Worm (Caenorhabditis elegans) whole organism, L1 larva: ENCODE data around the gene Y66D12A.24.
A peak's percentile ranks its signal among the peaks of the same experiment; 100 is the strongest.

ENCODE experiments used
- aly-2 ChIP-seq: fragments of 150-350 bp; optimal IDR thresholded peaks from 2 replicates; lab custom pipeline; 2014; ENCODE audit warnings: missing biosample characterization, missing genetic modification characterization
- ama-1 ChIP-seq: fragments of 150-350 bp; optimal IDR thresholded peaks from 2 replicates; lab custom pipeline; 2014
- ceh-63 ChIP-seq: fragments of 200-800 bp; sonication (Bioruptor generic); optimal IDR thresholded peaks from 2 replicates; lab custom pipeline; 2018; ENCODE audit warnings: mild to moderate bottlenecking, missing genetic modification characterization, missing compliant biosample characterization
- ceh-82 ChIP-seq, 3 experiments: fragments of 150-350 bp in 1 of 3; sonication (generic microtip) in 2 of 3; optimal IDR thresholded peaks; 2 replicates each; lab custom pipeline; 2014 to 2017; ENCODE audit warnings: missing biosample characterization in 3 of 3, missing genetic modification characterization in 3 of 3
- dpl-1 ChIP-seq, 3 experiments: fragments of 150-350 bp in 2 of 3; sonication (generic microtip) in 1 of 3; optimal IDR thresholded peaks; 2 replicates each; lab custom pipeline; 2014 to 2017; ENCODE audit warnings: missing biosample characterization in 3 of 3, missing genetic modification characterization in 3 of 3, missing genetic modification reagents in 3 of 3
- efl-1 ChIP-seq, 4 experiments: fragments of 150-350 bp; optimal IDR thresholded peaks in 3 of 4; peaks in 1 of 4; 1 replicate in 1 of 4; 2 replicates in 3 of 4; lab custom pipeline; 2014; ENCODE audit warnings: missing biosample characterization in 2 of 4, missing genetic modification characterization in 2 of 4, missing genetic modification reagents in 2 of 4
- efl-3 ChIP-seq: fragments of 200-800 bp; sonication (Bioruptor generic); optimal IDR thresholded peaks from 2 replicates; lab custom pipeline; 2018; ENCODE audit warnings: mild to moderate bottlenecking, missing genetic modification characterization, missing compliant biosample characterization
- elt-2 ChIP-seq: sonication (generic microtip); optimal IDR thresholded peaks from 2 replicates; lab custom pipeline; 2016; ENCODE audit warnings: missing genetic modification characterization, mild to moderate bottlenecking, inconsistent platforms, missing compliant biosample characterization, missing genetic modification reagents
- elt-3 ChIP-seq, 6 experiments: fragments of 150-350 bp in 1 of 6; sonication (generic microtip); optimal IDR thresholded peaks; 2 replicates each; lab custom pipeline; 2017 to 2018; ENCODE audit warnings: missing biosample characterization in 6 of 6, missing genetic modification characterization in 6 of 6, inconsistent platforms in 1 of 6
- fkh-4 ChIP-seq: sonication (generic microtip); optimal IDR thresholded peaks from 2 replicates; lab custom pipeline; 2016; ENCODE audit warnings: missing compliant biosample characterization, missing genetic modification characterization, borderline replicate concordance
- grh-1 ChIP-seq: fragments of 200-800 bp; sonication (Bioruptor generic); IDR thresholded peaks from 2 replicates; pipeline ENCODE4 v1.3.6; 2022; ENCODE audit warnings: missing genetic modification reagents, missing genetic modification characterization, missing compliant biosample characterization
- lin-39 ChIP-seq: fragments of 150-350 bp; optimal IDR thresholded peaks from 2 replicates; lab custom pipeline; 2014; ENCODE audit warnings: missing biosample characterization, missing genetic modification reagents, missing genetic modification characterization
- lsy-2 ChIP-seq, 2 experiments: fragments of 150-350 bp; optimal IDR thresholded peaks; 2 replicates each; lab custom pipeline; 2014; ENCODE audit warnings: missing biosample characterization in 2 of 2, missing genetic modification characterization in 2 of 2
- mep-1 ChIP-seq: fragments of 150-350 bp; optimal IDR thresholded peaks from 2 replicates; lab custom pipeline; 2014; ENCODE audit warnings: missing biosample characterization, missing genetic modification characterization
- nhr-11 ChIP-seq: fragments of 150-350 bp; optimal IDR thresholded peaks from 2 replicates; lab custom pipeline; 2014; ENCODE audit warnings: missing biosample characterization, missing genetic modification characterization
- nhr-12 ChIP-seq: sonication (generic microtip); optimal IDR thresholded peaks from 2 replicates; lab custom pipeline; 2017; ENCODE audit warnings: missing biosample characterization, missing genetic modification characterization
- nhr-237 ChIP-seq: fragments of 150-350 bp; optimal IDR thresholded peaks from 2 replicates; lab custom pipeline; 2014; ENCODE audit warnings: missing biosample characterization, missing genetic modification characterization
- nhr-47 ChIP-seq: sonication (generic microtip); optimal IDR thresholded peaks from 2 replicates; lab custom pipeline; 2016; ENCODE audit warnings: mild to moderate bottlenecking, missing genetic modification characterization, moderate library complexity, missing compliant biosample characterization
- nhr-71 ChIP-seq: sonication (generic microtip); optimal IDR thresholded peaks from 2 replicates; lab custom pipeline; 2016; ENCODE audit warnings: mild to moderate bottlenecking, missing genetic modification characterization, moderate library complexity, missing compliant biosample characterization
- nhr-77 ChIP-seq: fragments of 150-350 bp; optimal IDR thresholded peaks from 2 replicates; lab custom pipeline; 2014; ENCODE audit warnings: missing biosample characterization, missing genetic modification characterization
- nhr-85 ChIP-seq: sonication (generic microtip); peaks from one replicate; lab custom pipeline; 2016; ENCODE audit warnings: missing genetic modification characterization, inconsistent platforms, missing compliant biosample characterization
- pag-3 ChIP-seq: sonication (generic microtip); optimal IDR thresholded peaks from 2 replicates; lab custom pipeline; 2017; ENCODE audit warnings: missing genetic modification characterization, mild to moderate bottlenecking, missing compliant biosample characterization, antibody characterized with exemption, borderline replicate concordance; ENCODE audit not compliant: insufficient read depth
- snpc-4 ChIP-seq: fragments of 150-350 bp; optimal IDR thresholded peaks from 2 replicates; lab custom pipeline; 2014; ENCODE audit warnings: missing biosample characterization, missing genetic modification characterization
- tbx-2 ChIP-seq: sonication (generic microtip); optimal IDR thresholded peaks from 2 replicates; lab custom pipeline; 2016; ENCODE audit warnings: missing genetic modification characterization, missing compliant biosample characterization
- vab-15 ChIP-seq: sonication (generic microtip); optimal IDR thresholded peaks from 2 replicates; lab custom pipeline; 2017; ENCODE audit warnings: missing genotype, mild to moderate bottlenecking, missing genetic modification characterization, missing compliant biosample characterization
- xbp-1 ChIP-seq: sonication (generic microtip); optimal IDR thresholded peaks from 2 replicates; lab custom pipeline; 2016; ENCODE audit warnings: missing genetic modification characterization, missing compliant biosample characterization
- zag-1 ChIP-seq: fragments of 150-350 bp; optimal IDR thresholded peaks from 2 replicates; lab custom pipeline; 2014; ENCODE audit warnings: missing biosample characterization, missing genetic modification characterization
- ztf-11 ChIP-seq, 2 experiments: sonication (generic microtip); optimal IDR thresholded peaks; 2 replicates each; lab custom pipeline; 2016 to 2017; ENCODE audit warnings: missing genetic modification characterization in 2 of 2, missing biosample characterization in 1 of 2, missing compliant biosample characterization in 1 of 2

Gene Y66D12A.24

ce11 chrIII:11481309-11481845 lies 15.3 kb upstream of the Y66D12A.24 start:
- TF ChIP-seq ztf-11 (tag; optimal IDR thresholded peaks at IDR 0.05; lab: Kevin White, UChicago) (peak in 1 of 2 experiments; percentile 22), ceh-63 (no peak)
- TF ChIP-seq, all 84 proteins: peak for 1

ce11 chrIII:11484139-11484590 lies 12.5 kb upstream of the Y66D12A.24 start, which contains the start of gene fbxa-220:
Gene fbxa-220 (minus strand): TSS chrIII:11484189.
- no peak for TF ChIP-seq xbp-1 (tag; lab: Kevin White, UChicago)
- no peak for TF ChIP-seq fkh-4 (tag; lab: Kevin White, UChicago)
- no peak for TF ChIP-seq lsy-2 (tag; optimal IDR thresholded peaks at IDR 0.05; lab: Kevin White, UChicago)

- TF ChIP-seq ama-1 (no peak), efl-3 (GFP tag; lab: Kevin White, UChicago) (no peak), elt-2 (no peak), lin-39 (tag; lab: Kevin White, UChicago) (no peak), dpl-1 (GFP tag; optimal IDR thresholded peaks at IDR 0.05; lab: Kevin White, UChicago) (no peak), nhr-47 (tag; lab: Kevin White, UChicago) (no peak)
- TF ChIP-seq, all 84 proteins: peak for 0
Observed at ce11 chrIII:11487245-11487644, 9.4 kb upstream of the Y66D12A.24 start, which contains the start of gene popl-5. Gene popl-5 (minus strand): TSS chrIII:11487345.

- no peak for TF ChIP-seq efl-1 (optimal IDR thresholded peaks at IDR 0.05; lab: Kevin White, UChicago)
- peak in 1 of 2 experiments; percentile 77 for TF ChIP-seq efl-1 (GFP tag; optimal IDR thresholded peaks at IDR 0.05 in 1 of 2; lab: Kevin White, UChicago)
- TF ChIP-seq tbx-2 (tag; lab: Kevin White, UChicago), result no peak
Observed at ce11 chrIII:11488662-11489349, 7.9 kb upstream of the Y66D12A.24 start.

- no peak for TF ChIP-seq vab-15 (tag; lab: Kevin White, UChicago)
- no peak for TF ChIP-seq efl-1 (optimal IDR thresholded peaks at IDR 0.05; lab: Kevin White, UChicago)
- TF ChIP-seq efl-1 (GFP tag; optimal IDR thresholded peaks at IDR 0.05 in 1 of 2; lab: Kevin White, UChicago), result peak in 1 of 2 experiments; percentile 11
Observed at ce11 chrIII:11489601-11490000, 7.1 kb upstream of the Y66D12A.24 start.

ce11 chrIII:11490221-11490620 lies 6.4 kb upstream of the Y66D12A.24 start:
- TF ChIP-seq mep-1 (tag; lab: Kevin White, UChicago), result no peak
- no peak for TF ChIP-seq vab-15 (tag; lab: Kevin White, UChicago)
- no peak for TF ChIP-seq nhr-12 (tag; lab: Kevin White, UChicago)
- no peak for TF ChIP-seq nhr-85 (tag; lab: Kevin White, UChicago)
- TF ChIP-seq elt-3 (tag; optimal IDR thresholded peaks at IDR 0.05; lab: Kevin White, UChicago), result no peak
- no peak for TF ChIP-seq ceh-82 (tag; optimal IDR thresholded peaks at IDR 0.05; lab: Kevin White, UChicago)
- no peak for TF ChIP-seq efl-3 (GFP tag; lab: Kevin White, UChicago)
- TF ChIP-seq nhr-77 (tag; lab: Kevin White, UChicago), result no peak
- no peak for TF ChIP-seq zag-1 (tag; lab: Kevin White, UChicago)
- no peak for TF ChIP-seq nhr-11 (tag; lab: Kevin White, UChicago)
- no peak for TF ChIP-seq aly-2
- TF ChIP-seq snpc-4 (tag; lab: Kevin White, UChicago), result no peak
- TF ChIP-seq fkh-4 (tag; lab: Kevin White, UChicago), result no peak
- no peak for TF ChIP-seq pag-3
- TF ChIP-seq nhr-237 (tag; lab: Kevin White, UChicago), result no peak
- TF ChIP-seq grh-1 (GFP tag; lab: Robert Waterston, UW), result no peak
- TF ChIP-seq nhr-71, result no peak
